Worm (Caenorhabditis elegans) whole organism, midembryonic: ENCODE results near the gene F18A1.1.

ENCODE experiments used
- T22C8.4 ChIP-seq: fragments of 200-800 bp; sonication (Bioruptor generic); IDR thresholded peaks from 2 replicates; pipeline ENCODE4 v1.3.6; 2022; ENCODE audit warnings: missing genetic modification characterization, missing compliant biosample characterization
- cog-1 ChIP-seq: sonication (generic microtip); optimal IDR thresholded peaks from 2 replicates; lab custom pipeline; 2016; ENCODE audit warnings: missing genetic modification characterization, missing compliant biosample characterization
- flt-1 ChIP-seq: fragments of 200-800 bp; sonication (Bioruptor generic); IDR thresholded peaks from 2 replicates; pipeline ENCODE4 v1.3.6; 2022; ENCODE audit warnings: missing genetic modification characterization, missing compliant biosample characterization
- klf-2 ChIP-seq: fragments of 200-800 bp; sonication (Bioruptor generic); conservative IDR thresholded peaks from 2 replicates; pipeline ENCODE4 v1.3.6; 2022; ENCODE audit warnings: missing genetic modification reagents, missing genetic modification characterization, missing compliant biosample characterization
- med-1 ChIP-seq: sonication (generic microtip); optimal IDR thresholded peaks from 2 replicates; lab custom pipeline; 2017; ENCODE audit warnings: missing genetic modification characterization, mild to moderate bottlenecking, missing compliant biosample characterization, antibody characterized with exemption, missing genetic modification reagents; ENCODE audit not compliant: insufficient read depth
- ref-1 ChIP-seq: fragments of 200-800 bp; sonication (Bioruptor generic); conservative IDR thresholded peaks from 2 replicates; pipeline ENCODE4 v1.3.6; 2022; ENCODE audit warnings: missing genetic modification reagents, missing genetic modification characterization, missing compliant biosample characterization
- tab-1 ChIP-seq: fragments of 200-800 bp; sonication (Bioruptor generic); IDR thresholded peaks from 2 replicates; pipeline ENCODE4 v1.3.6; 2022; ENCODE audit warnings: missing genetic modification characterization, missing compliant biosample characterization
- ztf-23 ChIP-seq: fragments of 200-800 bp; sonication (Bioruptor generic); IDR thresholded peaks from 2 replicates; pipeline ENCODE4 v1.3.6; 2022; ENCODE audit warnings: missing genetic modification reagents, missing genetic modification characterization, missing compliant biosample characterization
- ztf-29 ChIP-seq: fragments of 200-800 bp; sonication (Bioruptor generic); IDR thresholded peaks from 2 replicates; pipeline ENCODE4 v1.3.6; 2022; ENCODE audit warnings: missing genetic modification reagents, missing genetic modification characterization, missing compliant biosample characterization

Gene F18A1.1

DNA sequence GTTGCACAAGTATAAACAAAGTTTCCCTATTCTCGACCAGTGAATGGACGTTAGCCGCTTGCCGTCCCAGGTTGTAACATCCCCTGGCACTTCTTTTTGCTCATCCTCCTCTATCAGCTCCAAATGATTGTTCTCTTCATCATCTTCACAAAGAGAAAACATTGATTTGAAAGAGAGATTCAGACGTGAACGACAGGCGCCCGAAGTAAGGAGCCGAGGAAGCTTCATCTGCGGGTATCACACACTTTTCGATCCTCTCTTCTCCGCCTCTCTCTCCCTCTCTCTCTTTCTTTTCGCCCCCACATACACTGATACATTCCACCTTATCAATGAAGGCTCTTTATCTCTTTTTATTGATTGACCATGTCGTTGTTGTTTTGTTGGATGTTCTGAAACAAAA is 38.1 kb downstream of the F18A1.1 start:
- TF ChIP-seq ref-1 = no peak
- TF ChIP-seq cog-1 (tag; lab: Kevin White, UChicago) = no peak
- no peak for TF ChIP-seq ztf-29 (GFP tag; lab: Robert Waterston, UW)
- TF ChIP-seq tab-1 = no peak
- no peak for TF ChIP-seq ztf-23 (GFP tag; lab: Robert Waterston, UW)
- TF ChIP-seq flt-1 (GFP tag; lab: Robert Waterston, UW) = no peak
- no peak for TF ChIP-seq klf-2 (GFP tag; lab: Robert Waterston, UW)
- TF ChIP-seq T22C8.4 (GFP tag; lab: Robert Waterston, UW) = no peak
- no peak for TF ChIP-seq med-1 (GFP tag; lab: Kevin White, UChicago)

- TF ChIP-seq klf-2 (GFP tag; lab: Robert Waterston, UW) = no peak
- TF ChIP-seq ref-1 = no peak
- TF ChIP-seq cog-1 (tag; lab: Kevin White, UChicago) = no peak
- no peak for TF ChIP-seq med-1 (GFP tag; lab: Kevin White, UChicago)
- no peak for TF ChIP-seq ztf-23 (GFP tag; lab: Robert Waterston, UW)
- TF ChIP-seq T22C8.4 (GFP tag; lab: Robert Waterston, UW) = no peak
- no peak for TF ChIP-seq flt-1 (GFP tag; lab: Robert Waterston, UW)
- TF ChIP-seq tab-1 = no peak
- TF ChIP-seq ztf-29 (GFP tag; lab: Robert Waterston, UW) = no peak
These were observed 39.9 kb downstream of the F18A1.1 start, which contains the start of gene cpna-2 for ce11 chrII:7724603-7725002. TSS of gene cpna-2 (plus strand) at chrII:7724903.

DNA sequence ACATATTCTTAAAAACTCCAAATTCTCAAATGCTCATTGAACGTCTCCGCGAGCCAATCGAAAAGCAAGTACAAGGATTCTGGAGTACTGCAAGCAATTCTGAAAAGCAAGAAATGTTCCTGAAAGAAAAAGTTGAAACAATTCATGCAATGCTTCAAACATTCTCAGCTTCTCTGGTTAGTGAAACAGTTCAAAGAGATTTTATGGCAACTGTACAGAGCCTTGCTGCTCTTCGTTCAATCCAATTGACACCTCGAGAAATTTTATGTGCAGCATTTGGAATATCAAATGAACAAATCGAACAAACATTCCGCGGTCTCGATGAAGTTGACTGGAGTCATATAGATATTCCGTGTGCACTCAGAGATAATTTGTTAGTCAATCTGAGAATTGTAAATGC is 52.0 kb downstream of the F18A1.1 start:
- TF ChIP-seq tab-1 (no peak), ztf-23 (GFP tag; lab: Robert Waterston, UW) (no peak), cog-1 (tag; lab: Kevin White, UChicago) (no peak), T22C8.4 (GFP tag; lab: Robert Waterston, UW) (no peak), flt-1 (GFP tag; lab: Robert Waterston, UW) (no peak), med-1 (GFP tag; lab: Kevin White, UChicago) (no peak), klf-2 (GFP tag; lab: Robert Waterston, UW) (no peak), ref-1 (no peak), ztf-29 (GFP tag; lab: Robert Waterston, UW) (no peak)
